Worm (Caenorhabditis elegans) whole organism, midembryonic: Measurements from ENCODE around the gene mltn-6.

Experiments used
- T22C8.4 ChIP-seq: fragments of 200-800 bp; sonication (Bioruptor generic); IDR thresholded peaks from 2 replicates; pipeline ENCODE4 v1.3.6; 2022; ENCODE audit warnings: missing genetic modification characterization, missing compliant biosample characterization
- cog-1 ChIP-seq: sonication (generic microtip); optimal IDR thresholded peaks from 2 replicates; lab custom pipeline; 2016; ENCODE audit warnings: missing genetic modification characterization, missing compliant biosample characterization
- flt-1 ChIP-seq: fragments of 200-800 bp; sonication (Bioruptor generic); IDR thresholded peaks from 2 replicates; pipeline ENCODE4 v1.3.6; 2022; ENCODE audit warnings: missing genetic modification characterization, missing compliant biosample characterization
- klf-2 ChIP-seq: fragments of 200-800 bp; sonication (Bioruptor generic); conservative IDR thresholded peaks from 2 replicates; pipeline ENCODE4 v1.3.6; 2022; ENCODE audit warnings: missing genetic modification reagents, missing genetic modification characterization, missing compliant biosample characterization
- med-1 ChIP-seq: sonication (generic microtip); optimal IDR thresholded peaks from 2 replicates; lab custom pipeline; 2017; ENCODE audit warnings: missing genetic modification characterization, mild to moderate bottlenecking, missing compliant biosample characterization, antibody characterized with exemption, missing genetic modification reagents; ENCODE audit not compliant: insufficient read depth
- ref-1 ChIP-seq: fragments of 200-800 bp; sonication (Bioruptor generic); conservative IDR thresholded peaks from 2 replicates; pipeline ENCODE4 v1.3.6; 2022; ENCODE audit warnings: missing genetic modification reagents, missing genetic modification characterization, missing compliant biosample characterization
- tab-1 ChIP-seq: fragments of 200-800 bp; sonication (Bioruptor generic); IDR thresholded peaks from 2 replicates; pipeline ENCODE4 v1.3.6; 2022; ENCODE audit warnings: missing genetic modification characterization, missing compliant biosample characterization
- ztf-23 ChIP-seq: fragments of 200-800 bp; sonication (Bioruptor generic); IDR thresholded peaks from 2 replicates; pipeline ENCODE4 v1.3.6; 2022; ENCODE audit warnings: missing genetic modification reagents, missing genetic modification characterization, missing compliant biosample characterization
- ztf-29 ChIP-seq: fragments of 200-800 bp; sonication (Bioruptor generic); IDR thresholded peaks from 2 replicates; pipeline ENCODE4 v1.3.6; 2022; ENCODE audit warnings: missing genetic modification reagents, missing genetic modification characterization, missing compliant biosample characterization

mltn-6 gene

ce11 chrV:364650-365049 is at the start of gene mltn-6:
mltn-6 (plus strand) TSS chrV:364950.
- TF ChIP-seq tab-1 (GFP tag; lab: Robert Waterston, UW): no peak
- no peak for TF ChIP-seq ref-1 (GFP tag; lab: Robert Waterston, UW)
- no peak for TF ChIP-seq ztf-29 (GFP tag; lab: Robert Waterston, UW)
- no peak for TF ChIP-seq T22C8.4 (GFP tag; lab: Robert Waterston, UW)
- no peak for TF ChIP-seq med-1 (GFP tag; lab: Kevin White, UChicago)
- no peak for TF ChIP-seq cog-1 (tag; lab: Kevin White, UChicago)
- no peak for TF ChIP-seq flt-1
- no peak for TF ChIP-seq ztf-23
- no peak for TF ChIP-seq klf-2

DNA sequence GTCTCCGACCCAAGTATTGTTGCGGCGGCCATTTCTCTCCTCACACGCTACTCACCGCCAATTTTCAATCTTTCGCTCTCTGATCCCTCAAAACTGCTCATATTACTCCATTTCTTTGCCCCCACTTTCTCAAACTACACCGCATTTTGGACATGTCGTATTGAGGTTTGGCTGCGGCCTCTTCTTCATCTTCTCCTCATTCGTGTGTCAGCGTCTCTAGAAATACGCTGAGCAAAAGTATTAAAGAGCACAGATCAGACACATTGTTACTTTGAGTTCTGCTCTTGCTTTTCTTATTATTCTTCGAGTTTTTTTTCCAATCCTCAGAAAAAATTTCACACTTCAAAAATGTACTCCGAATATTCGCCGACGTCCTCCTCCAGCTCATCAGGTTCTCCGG is 44.7 kb upstream of the mltn-6 start:
- TF ChIP-seq flt-1: no peak
- TF ChIP-seq ref-1 (GFP tag; lab: Robert Waterston, UW): no peak

DNA sequence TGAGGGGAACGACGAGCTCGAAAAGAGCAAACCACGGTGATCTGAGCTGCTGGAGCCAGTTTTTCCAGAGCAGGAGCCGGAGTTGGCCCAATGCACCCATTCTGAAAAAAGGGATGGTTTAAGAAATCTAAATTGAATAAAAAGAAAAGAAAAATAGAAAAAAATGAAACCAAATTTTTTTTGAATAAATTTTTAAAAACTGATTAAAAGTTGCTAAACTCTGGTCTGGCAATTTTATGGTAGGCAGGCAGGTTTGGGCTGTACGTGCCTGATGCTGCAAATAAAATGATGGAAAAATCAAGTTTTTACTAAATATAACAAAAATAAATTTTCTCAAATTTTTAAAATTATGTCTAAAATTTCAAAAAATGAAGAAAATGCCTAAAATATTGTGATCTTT is 34.1 kb upstream of the mltn-6 start, which contains the start of gene abt-4:
abt-4 (minus strand) TSS at position 101 of the 400 bp plus-strand sequence.
- TF ChIP-seq flt-1 (no peak), ztf-29 (GFP tag; lab: Robert Waterston, UW) (no peak), tab-1 (GFP tag; lab: Robert Waterston, UW) (no peak), med-1 (GFP tag; lab: Kevin White, UChicago) (no peak), ref-1 (GFP tag; lab: Robert Waterston, UW) (no peak), ztf-23 (no peak), T22C8.4 (GFP tag; lab: Robert Waterston, UW) (no peak), klf-2 (no peak)

- no peak for TF ChIP-seq flt-1
- no peak for TF ChIP-seq ztf-29 (GFP tag; lab: Robert Waterston, UW)
- TF ChIP-seq klf-2: no peak
- TF ChIP-seq cog-1 (tag; lab: Kevin White, UChicago): no peak
- TF ChIP-seq tab-1 (GFP tag; lab: Robert Waterston, UW): no peak
- TF ChIP-seq ref-1 (GFP tag; lab: Robert Waterston, UW): no peak
- TF ChIP-seq med-1 (GFP tag; lab: Kevin White, UChicago): no peak
- TF ChIP-seq ztf-23: no peak
- no peak for TF ChIP-seq T22C8.4 (GFP tag; lab: Robert Waterston, UW)
These were observed 33.5 kb upstream of the mltn-6 start for ce11 chrV:331245-331644.

DNA sequence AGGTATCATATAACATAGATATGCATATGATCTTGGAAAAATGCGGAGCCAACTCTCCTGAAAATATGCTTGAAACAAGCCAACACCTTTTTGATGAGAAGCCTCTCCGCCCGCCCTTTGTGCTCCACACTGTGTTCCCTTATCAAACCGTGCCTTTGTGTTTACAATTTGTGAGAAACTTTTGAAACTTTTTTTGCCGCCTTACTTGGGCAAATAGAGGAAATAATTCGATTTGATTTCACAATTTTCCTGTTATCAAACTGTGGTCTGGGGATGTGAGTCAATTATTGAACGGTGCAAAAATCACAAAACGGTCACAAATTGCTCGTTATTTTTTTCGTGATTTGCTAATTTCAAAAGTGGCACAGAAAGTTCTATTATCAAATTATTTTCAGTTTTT is 32.2 kb upstream of the mltn-6 start:
- TF ChIP-seq klf-2 (no peak), flt-1 (no peak), ztf-29 (GFP tag; lab: Robert Waterston, UW) (no peak), ref-1 (GFP tag; lab: Robert Waterston, UW) (no peak), ztf-23 (no peak), tab-1 (GFP tag; lab: Robert Waterston, UW) (no peak), med-1 (GFP tag; lab: Kevin White, UChicago) (no peak), cog-1 (tag; lab: Kevin White, UChicago) (no peak), T22C8.4 (GFP tag; lab: Robert Waterston, UW) (no peak)

DNA sequence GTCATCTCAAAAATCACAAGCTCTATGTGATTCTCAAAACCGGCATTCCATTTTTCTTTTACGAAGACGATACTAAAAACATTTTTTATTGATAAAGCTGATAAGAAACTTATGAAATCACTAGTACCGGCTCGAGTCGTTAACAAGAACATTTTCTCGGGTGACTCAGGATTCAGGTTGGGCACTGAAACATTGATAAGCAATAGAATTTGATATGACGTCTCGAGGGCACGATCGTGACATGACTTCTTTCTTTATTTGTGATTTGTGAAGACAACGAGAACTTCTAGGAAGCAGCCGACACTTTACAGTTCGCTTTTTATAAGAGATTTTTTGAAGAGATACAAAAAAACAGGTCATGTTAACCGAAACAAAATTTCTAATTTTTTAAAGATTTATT is 31.0 kb upstream of the mltn-6 start:
- TF ChIP-seq ztf-23 (no peak), klf-2 (no peak), tab-1 (GFP tag; lab: Robert Waterston, UW) (no peak), T22C8.4 (GFP tag; lab: Robert Waterston, UW) (no peak), ztf-29 (GFP tag; lab: Robert Waterston, UW) (no peak), cog-1 (tag; lab: Kevin White, UChicago) (no peak)

DNA sequence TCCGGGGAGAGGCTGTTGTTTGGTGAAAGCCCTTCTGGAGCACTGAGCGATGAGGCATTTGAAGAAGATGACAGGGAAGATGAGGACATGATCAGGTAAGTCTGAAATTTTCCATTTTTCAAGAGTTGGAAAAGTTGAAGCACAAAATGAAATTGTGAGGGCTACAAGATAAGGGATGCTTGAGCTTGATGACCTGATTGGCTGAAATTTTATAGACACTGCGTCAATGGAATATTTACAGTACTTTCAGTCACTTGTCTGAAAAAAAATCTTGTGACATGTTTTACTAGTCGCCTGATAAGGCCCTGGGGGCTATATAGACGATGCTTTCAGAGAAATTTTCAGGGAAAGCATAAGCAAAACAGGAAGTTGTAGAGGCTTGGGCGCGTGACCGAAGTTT is 28.4 kb upstream of the mltn-6 start, which contains the start of gene dmd-8:
dmd-8 (minus strand) TSS at position 101 of the 400 bp plus-strand sequence.
- TF ChIP-seq ref-1 (GFP tag; lab: Robert Waterston, UW): no peak
- TF ChIP-seq flt-1: no peak
- no peak for TF ChIP-seq klf-2
- no peak for TF ChIP-seq tab-1 (GFP tag; lab: Robert Waterston, UW)
- no peak for TF ChIP-seq med-1 (GFP tag; lab: Kevin White, UChicago)
- TF ChIP-seq cog-1 (tag; lab: Kevin White, UChicago): no peak
- no peak for TF ChIP-seq T22C8.4 (GFP tag; lab: Robert Waterston, UW)
- TF ChIP-seq ztf-29 (GFP tag; lab: Robert Waterston, UW): no peak
- no peak for TF ChIP-seq ztf-23

ce11 chrV:342346-342745 is 22.4 kb upstream of the mltn-6 start:
- no peak for TF ChIP-seq ztf-23
- no peak for TF ChIP-seq T22C8.4 (GFP tag; lab: Robert Waterston, UW)

ce11 chrV:343128-343527 is 21.6 kb upstream of the mltn-6 start, which contains the start of gene wago-10:
wago-10 (plus strand) TSS chrV:343428.
- TF ChIP-seq T22C8.4 (GFP tag; lab: Robert Waterston, UW) (no peak), ref-1 (GFP tag; lab: Robert Waterston, UW) (no peak), klf-2 (no peak), tab-1 (GFP tag; lab: Robert Waterston, UW) (no peak), cog-1 (tag; lab: Kevin White, UChicago) (no peak), ztf-29 (GFP tag; lab: Robert Waterston, UW) (no peak), ztf-23 (no peak), med-1 (GFP tag; lab: Kevin White, UChicago) (no peak), flt-1 (no peak)

DNA sequence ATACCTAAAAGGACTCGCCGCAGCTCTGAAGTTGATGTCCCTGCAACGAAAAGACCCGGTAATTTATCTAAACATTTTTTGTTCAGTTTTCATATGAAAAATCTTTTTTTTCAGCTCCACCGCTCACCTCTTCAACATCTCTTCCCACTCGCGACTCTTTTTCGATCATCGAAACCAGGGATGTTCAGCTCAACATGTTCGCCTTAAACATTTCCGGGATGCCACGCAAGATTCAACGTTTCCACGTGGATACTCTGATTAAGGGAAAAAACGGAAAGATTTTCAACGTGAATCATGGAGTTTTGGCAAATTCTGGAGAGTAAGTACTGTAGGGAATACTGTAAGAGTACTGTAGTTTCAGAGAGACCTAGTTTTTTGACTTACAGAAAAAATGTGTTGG is 21.2 kb upstream of the mltn-6 start:
- no peak for TF ChIP-seq klf-2
- no peak for TF ChIP-seq cog-1 (tag; lab: Kevin White, UChicago)
- no peak for TF ChIP-seq ref-1 (GFP tag; lab: Robert Waterston, UW)
- no peak for TF ChIP-seq med-1 (GFP tag; lab: Kevin White, UChicago)
- TF ChIP-seq ztf-23: no peak
- no peak for TF ChIP-seq tab-1 (GFP tag; lab: Robert Waterston, UW)
- TF ChIP-seq T22C8.4 (GFP tag; lab: Robert Waterston, UW): no peak
- TF ChIP-seq flt-1: no peak
- no peak for TF ChIP-seq ztf-29 (GFP tag; lab: Robert Waterston, UW)
